Fruit fly (Drosophila melanogaster) whole organism, embryonic: ENCODE data around the gene scpr-B.

Source experiments
- Atf-2 ChIP-seq: fragments of 200-800 bp; sonication (Bioruptor generic); optimal IDR thresholded peaks from 2 replicates; lab custom pipeline; 2016; ENCODE audit warnings: missing biosample characterization, missing genetic modification characterization
- Atf6 ChIP-seq: fragments of 200-800 bp; sonication (Bioruptor generic); IDR thresholded peaks from 2 replicates; pipeline ENCODE4 v1.3.6; 2022; ENCODE audit warnings: missing biosample characterization, missing genetic modification characterization
- CG11504 ChIP-seq: fragments of 200-800 bp; sonication (Bioruptor generic); optimal IDR thresholded peaks from 3 replicates; lab custom pipeline; 2019; ENCODE audit warnings: missing biosample characterization, mild to moderate bottlenecking, missing genetic modification characterization, moderate library complexity
- CG11723 ChIP-seq: fragments of 200-800 bp; sonication (Bioruptor generic); optimal IDR thresholded peaks from 2 replicates; lab custom pipeline; 2017; ENCODE audit warnings: missing biosample characterization, mild to moderate bottlenecking, missing genetic modification characterization
- CG12659 ChIP-seq: fragments of 200-800 bp; sonication (Bioruptor generic); optimal IDR thresholded peaks from 3 replicates; lab custom pipeline; 2017; ENCODE audit warnings: mild to moderate bottlenecking, missing biosample characterization, missing genetic modification reagents, missing genetic modification characterization
- CG14667 ChIP-seq: fragments of 200-800 bp; sonication (Bioruptor generic); IDR thresholded peaks from 2 replicates; pipeline ENCODE4 v1.3.6; 2022; ENCODE audit warnings: missing biosample characterization, missing genetic modification characterization
- CG15514 ChIP-seq: fragments of 200-800 bp; sonication (Bioruptor generic); optimal IDR thresholded peaks from 3 replicates; lab custom pipeline; 2017; ENCODE audit warnings: missing biosample characterization, missing genetic modification characterization, mild to moderate bottlenecking, moderate library complexity, missing genetic modification reagents
- CG17385 ChIP-seq: fragments of 200-800 bp; sonication (Bioruptor generic); optimal IDR thresholded peaks from 3 replicates; lab custom pipeline; 2018; ENCODE audit warnings: missing biosample characterization, mild to moderate bottlenecking, missing genetic modification characterization
- CG3065 ChIP-seq: fragments of 200-800 bp; sonication (Bioruptor generic); optimal IDR thresholded peaks from 2 replicates; lab custom pipeline; 2016; ENCODE audit warnings: missing biosample characterization, missing genetic modification characterization
- CG31388 ChIP-seq: fragments of 200-800 bp; sonication (Bioruptor generic); optimal IDR thresholded peaks from 2 replicates; lab custom pipeline; 2016; ENCODE audit warnings: missing biosample characterization, missing genetic modification characterization
- CG34422 ChIP-seq: fragments of 200-800 bp; sonication (Bioruptor generic); IDR thresholded peaks from 3 replicates; pipeline ENCODE4 v1.3.6; 2022; ENCODE audit warnings: missing biosample characterization, missing genetic modification characterization
- CG4617 ChIP-seq: fragments of 200-800 bp; sonication (Bioruptor generic); optimal IDR thresholded peaks from 3 replicates; lab custom pipeline; 2016; ENCODE audit warnings: missing biosample characterization, missing genetic modification characterization, borderline replicate concordance
- CG4730 ChIP-seq: fragments of 200-800 bp; sonication (Bioruptor generic); IDR thresholded peaks from 2 replicates; pipeline ENCODE4 v1.3.6; 2022; ENCODE audit warnings: missing biosample characterization, missing genetic modification characterization
- CG4820 ChIP-seq: fragments of 200-800 bp; sonication (Bioruptor generic); optimal IDR thresholded peaks from 3 replicates; lab custom pipeline; 2016; ENCODE audit warnings: missing biosample characterization, missing genetic modification characterization
- CG6654 ChIP-seq: fragments of 200-800 bp; sonication (Bioruptor generic); optimal IDR thresholded peaks from 2 replicates; lab custom pipeline; 2017; ENCODE audit warnings: missing biosample characterization, mild to moderate bottlenecking, missing genetic modification characterization
- CG6791 ChIP-seq: fragments of 200-800 bp; sonication (Bioruptor generic); IDR thresholded peaks from 3 replicates; pipeline ENCODE4 v1.3.6; 2022; ENCODE audit warnings: missing biosample characterization, missing genetic modification characterization; ENCODE audit not compliant: partially characterized antibody
- CG7556 ChIP-seq: fragments of 200-800 bp; sonication (Bioruptor generic); optimal IDR thresholded peaks from 2 replicates; lab custom pipeline; 2017; ENCODE audit warnings: missing biosample characterization, mild to moderate bottlenecking, missing genetic modification characterization
- CG8089 ChIP-seq: fragments of 200-800 bp; sonication (Bioruptor generic); optimal IDR thresholded peaks from 3 replicates; lab custom pipeline; 2016; ENCODE audit warnings: missing biosample characterization, missing genetic modification characterization
- CG8388 ChIP-seq: fragments of 200-800 bp; sonication (Bioruptor generic); optimal IDR thresholded peaks from 2 replicates; lab custom pipeline; 2019; ENCODE audit warnings: missing biosample characterization, mild to moderate bottlenecking, missing genetic modification characterization, moderate library complexity
- Dad ChIP-seq: fragments of 200-800 bp; sonication (Bioruptor generic); optimal IDR thresholded peaks from 3 replicates; lab custom pipeline; 2016; ENCODE audit warnings: missing biosample characterization, missing genetic modification characterization
- Ets65A ChIP-seq: fragments of 200-800 bp; sonication (Bioruptor generic); peaks from one replicate; lab custom pipeline; 2016; ENCODE audit warnings: missing biosample characterization, missing genetic modification characterization
- H2.0 ChIP-seq: fragments of 200-800 bp; sonication (Bioruptor generic); IDR thresholded peaks from 2 replicates; pipeline ENCODE4 v1.3.6; 2022; ENCODE audit warnings: missing biosample characterization, missing genetic modification characterization
- Jarid2 ChIP-seq: fragments of 200-800 bp; sonication (Bioruptor generic); optimal IDR thresholded peaks from 3 replicates; lab custom pipeline; 2017; ENCODE audit warnings: mild to moderate bottlenecking, missing biosample characterization, missing genetic modification reagents, missing genetic modification characterization
- MTF-1 ChIP-seq: fragments of 200-800 bp; sonication (Bioruptor generic); optimal IDR thresholded peaks from 2 replicates; lab custom pipeline; 2018; ENCODE audit warnings: missing biosample characterization, mild to moderate bottlenecking, missing genetic modification characterization, borderline replicate concordance
- NfI ChIP-seq: fragments of 200-800 bp; sonication (Bioruptor generic); optimal IDR thresholded peaks from 3 replicates; lab custom pipeline; 2018; ENCODE audit warnings: missing biosample characterization, mild to moderate bottlenecking, missing genetic modification characterization, moderate library complexity
- Opbp ChIP-seq: fragments of 200-800 bp; sonication (Bioruptor generic); IDR thresholded peaks from 3 replicates; pipeline ENCODE4 v1.3.6; 2022; ENCODE audit warnings: missing biosample characterization, missing genetic modification characterization; ENCODE audit not compliant: partially characterized antibody
- Rfx ChIP-seq: fragments of 200-800 bp; sonication (Bioruptor generic); IDR thresholded peaks from 2 replicates; pipeline ENCODE4 v1.3.6; 2022; ENCODE audit warnings: missing biosample characterization, missing genetic modification characterization
- Sin3A ChIP-seq: fragments of >200 bp; optimal IDR thresholded peaks from 2 replicates; lab custom pipeline; 2018
- al ChIP-seq: fragments of 200-800 bp; sonication (Bioruptor generic); IDR thresholded peaks from 2 replicates; pipeline ENCODE4 v1.3.6; 2022; ENCODE audit warnings: missing biosample characterization, missing genetic modification characterization
- amos ChIP-seq: fragments of 200-800 bp; sonication (Bioruptor generic); IDR thresholded peaks from 2 replicates; pipeline ENCODE4 v1.3.6; 2022; ENCODE audit warnings: missing biosample characterization, missing genetic modification characterization; ENCODE audit not compliant: partially characterized antibody
- ase ChIP-seq: fragments of 200-800 bp; sonication (Bioruptor generic); IDR thresholded peaks from 3 replicates; pipeline ENCODE4 v1.3.6; 2022; ENCODE audit warnings: missing biosample characterization, missing genetic modification characterization
- az2 ChIP-seq: fragments of 200-800 bp; sonication (Bioruptor generic); optimal IDR thresholded peaks from 3 replicates; lab custom pipeline; 2016; ENCODE audit warnings: missing biosample characterization, missing genetic modification characterization
- chm ChIP-seq: fragments of 200-800 bp; sonication (Bioruptor generic); IDR thresholded peaks from 2 replicates; pipeline ENCODE4 v1.3.6; 2022; ENCODE audit warnings: missing biosample characterization, missing genetic modification characterization
- crc ChIP-seq: fragments of 200-800 bp; sonication (Bioruptor generic); optimal IDR thresholded peaks from 2 replicates; lab custom pipeline; 2016; ENCODE audit warnings: missing biosample characterization, missing genetic modification characterization
- disco-r ChIP-seq: fragments of 200-800 bp; sonication (Bioruptor generic); optimal IDR thresholded peaks from 2 replicates; lab custom pipeline; 2016; ENCODE audit warnings: missing biosample characterization, missing genetic modification characterization
- dm ChIP-seq: fragments of 200-800 bp; sonication (Bioruptor generic); optimal IDR thresholded peaks from 3 replicates; lab custom pipeline; 2016; ENCODE audit warnings: missing biosample characterization, missing genetic modification characterization
- ewg ChIP-seq: fragments of 200-800 bp; sonication (Bioruptor generic); optimal IDR thresholded peaks from 3 replicates; lab custom pipeline; 2017; ENCODE audit warnings: mild to moderate bottlenecking, missing biosample characterization, missing genetic modification reagents, missing genetic modification characterization
- fd102C ChIP-seq: fragments of 200-800 bp; sonication (Bioruptor generic); optimal IDR thresholded peaks from 2 replicates; lab custom pipeline; 2018; ENCODE audit warnings: missing biosample characterization, mild to moderate bottlenecking, missing genetic modification characterization, moderate library complexity
- gfzf ChIP-seq: fragments of 200-800 bp; sonication (Bioruptor generic); optimal IDR thresholded peaks from 2 replicates; lab custom pipeline; 2016; ENCODE audit warnings: missing biosample characterization, mild to moderate bottlenecking, missing genetic modification characterization, moderate library complexity
- grau ChIP-seq: fragments of 200-800 bp; optimal IDR thresholded peaks from 3 replicates; lab custom pipeline; 2019; ENCODE audit warnings: missing biosample characterization, mild to moderate bottlenecking, missing genetic modification characterization, moderate library complexity
- h ChIP-seq: fragments of >200 bp; optimal IDR thresholded peaks from 2 replicates; lab custom pipeline; 2017
- hb ChIP-seq: fragments of 200-800 bp; sonication (Bioruptor generic); IDR thresholded peaks from 3 replicates; pipeline ENCODE4 v1.3.6; 2022; ENCODE audit warnings: missing biosample characterization, missing genetic modification characterization; ENCODE audit not compliant: partially characterized antibody
- kah ChIP-seq: fragments of 200-800 bp; sonication (Bioruptor generic); optimal IDR thresholded peaks from 2 replicates; lab custom pipeline; 2018; ENCODE audit warnings: missing biosample characterization, mild to moderate bottlenecking, missing genetic modification characterization
- kay ChIP-seq: fragments of 200-800 bp; sonication (Bioruptor generic); optimal IDR thresholded peaks from 2 replicates; lab custom pipeline; 2016; ENCODE audit warnings: missing biosample characterization, missing genetic modification characterization
- maf-S ChIP-seq: fragments of 200-800 bp; sonication (Bioruptor generic); optimal IDR thresholded peaks from 2 replicates; lab custom pipeline; 2016; ENCODE audit warnings: missing biosample characterization, missing genetic modification characterization
- nau ChIP-seq: fragments of 200-800 bp; sonication (Bioruptor generic); optimal IDR thresholded peaks from 3 replicates; lab custom pipeline; 2017; ENCODE audit warnings: missing biosample characterization, mild to moderate bottlenecking, missing genetic modification characterization, missing genetic modification reagents
- pfk ChIP-seq: fragments of 200-800 bp; sonication (Bioruptor generic); optimal IDR thresholded peaks from 2 replicates; lab custom pipeline; 2018; ENCODE audit warnings: missing biosample characterization, mild to moderate bottlenecking, missing genetic modification characterization, moderate library complexity
- rib ChIP-seq: fragments of 200-800 bp; sonication (Bioruptor generic); IDR thresholded peaks from 2 replicates; pipeline ENCODE4 v1.3.6; 2022; ENCODE audit warnings: missing biosample characterization, missing genetic modification characterization
- sug ChIP-seq: fragments of 200-800 bp; optimal IDR thresholded peaks from 2 replicates; lab custom pipeline; 2019; ENCODE audit warnings: missing biosample characterization, mild to moderate bottlenecking, missing genetic modification characterization, moderate library complexity
- tio ChIP-seq: fragments of 200-800 bp; sonication (Bioruptor generic); optimal IDR thresholded peaks from 2 replicates; lab custom pipeline; 2017; ENCODE audit warnings: missing biosample characterization, missing genetic modification characterization, inconsistent platforms

The scpr-B gene

dm6 chr3R:11230392-11230791, 10.4 kb downstream of the scpr-B start, which contains the start of gene GCC88 (continued):
- TF ChIP-seq rib (no peak), ase (GFP tag; lab: Robert Waterston, UW) (no peak), CG4617 (GFP tag; lab: Kevin White, UChicago) (peak; percentile 46), h (no peak), gfzf (GFP tag; lab: Kevin White, UChicago) (peak; percentile 63), CG34422 (GFP tag; lab: Robert Waterston, UW) (0 out of 3 replicates have a peak, but pooled peaks have one; percentile 1)
- TF ChIP-seq, all 482 proteins: peak for 11

- TF ChIP-seq CG4730 (GFP tag; lab: Robert Waterston, UW): peak; percentile 98
- TF ChIP-seq tio (GFP tag; lab: Kevin White, UChicago): no peak
- TF ChIP-seq Dad (GFP tag; lab: Kevin White, UChicago): peak; percentile 84
- TF ChIP-seq NfI (GFP tag; lab: Kevin White, UChicago): peak; percentile 96
- peak; percentile 93 for TF ChIP-seq CG3065 (GFP tag; lab: Kevin White, UChicago)
- peak; percentile 85 for TF ChIP-seq disco-r (GFP tag; lab: Kevin White, UChicago)
- TF ChIP-seq CG15514 (GFP tag; lab: Kevin White, UChicago): peak; percentile 86
- TF ChIP-seq ewg (GFP tag; lab: Kevin White, UChicago): peak; percentile 93
- TF ChIP-seq sug (tag; lab: Kevin White, UChicago): peak; percentile 95
- TF ChIP-seq CG8388 (GFP tag; lab: Kevin White, UChicago): peak; percentile 98
- peak; percentile 79 for TF ChIP-seq dm
- TF ChIP-seq Jarid2 (GFP tag; lab: Kevin White, UChicago): no peak
- peak; percentile 94 for TF ChIP-seq CG4820
- TF ChIP-seq MTF-1: peak; percentile 92
- no peak for TF ChIP-seq amos (GFP tag; lab: Robert Waterston, UW)
- TF ChIP-seq kah (GFP tag; lab: Kevin White, UChicago): peak; percentile 85
- peak; percentile 77 for TF ChIP-seq crc
- TF ChIP-seq Atf-2: peak; percentile 91
- TF ChIP-seq CG14667 (GFP tag; lab: Robert Waterston, UW): peak; percentile 96
- peak; percentile 98 for TF ChIP-seq CG12659 (GFP tag; lab: Kevin White, UChicago)
- peak; percentile 95 for TF ChIP-seq al (GFP tag; lab: Robert Waterston, UW)
- TF ChIP-seq Ets65A (GFP tag; lab: Kevin White, UChicago): peak; percentile 91
- no peak for TF ChIP-seq hb (GFP tag; lab: Robert Waterston, UW)
- TF ChIP-seq CG6791 (GFP tag; lab: Robert Waterston, UW): no peak
- no peak for TF ChIP-seq Opbp (GFP tag; lab: Robert Waterston, UW)
- TF ChIP-seq fd102C (GFP tag; lab: Kevin White, UChicago): peak; percentile 91
- TF ChIP-seq maf-S (GFP tag; lab: Kevin White, UChicago): peak; percentile 81
- no peak for TF ChIP-seq pfk (GFP tag; lab: Kevin White, UChicago)
- TF ChIP-seq CG31388 (GFP tag; lab: Kevin White, UChicago): peak; percentile 97
- TF ChIP-seq Rfx: peak; percentile 98
- peak; percentile 98 for TF ChIP-seq H2.0 (GFP tag; lab: Robert Waterston, UW)
- TF ChIP-seq CG8089 (GFP tag; lab: Kevin White, UChicago): peak; percentile 79
- TF ChIP-seq CG34422 (GFP tag; lab: Robert Waterston, UW): peak; percentile 98
- TF ChIP-seq kay (GFP tag; lab: Kevin White, UChicago): peak; percentile 87
- TF ChIP-seq CG6654 (GFP tag; lab: Kevin White, UChicago): peak; percentile 69
- peak; percentile 99 for TF ChIP-seq Atf6 (GFP tag; lab: Robert Waterston, UW)
- TF ChIP-seq CG7556 (GFP tag; lab: Kevin White, UChicago): peak; percentile 96
- no peak for TF ChIP-seq Sin3A (lab: Kevin White, UChicago)
- TF ChIP-seq nau (GFP tag; lab: Kevin White, UChicago): no peak
- TF ChIP-seq CG11504: peak; percentile 95
- TF ChIP-seq az2: peak; percentile 98
- peak; percentile 97 for TF ChIP-seq grau (tag; lab: Kevin White, UChicago)
- TF ChIP-seq CG11723 (GFP tag; lab: Kevin White, UChicago): peak; percentile 87
- peak; percentile 99 for TF ChIP-seq chm (GFP tag; lab: Robert Waterston, UW)
- peak; percentile 96 for TF ChIP-seq CG17385 (GFP tag; lab: Kevin White, UChicago)
Measured at dm6 chr3R:11226496-11226895, 14.3 kb downstream of the scpr-B start, which contains the start of gene CG17726. CG17726 (plus strand) TSS chr3R:11226762.
